Worm (Caenorhabditis elegans) whole organism, early embryonic: Measurements from ENCODE around the gene eef-1B.2.
A peak's percentile ranks its signal among the peaks of the same experiment; 100 is the strongest.

Source experiments
- B0310.2 ChIP-seq: sonication (generic microtip); optimal IDR thresholded peaks from 2 replicates; lab custom pipeline; 2016; ENCODE audit warnings: mild to moderate bottlenecking, missing genetic modification characterization, missing compliant biosample characterization
- F13C5.2 ChIP-seq: sonication (generic microtip); optimal IDR thresholded peaks from 2 replicates; lab custom pipeline; 2017; ENCODE audit warnings: mild to moderate bottlenecking, missing genetic modification characterization, inconsistent platforms, missing compliant biosample characterization
- aly-1 ChIP-seq: sonication (generic microtip); optimal IDR thresholded peaks from 2 replicates; lab custom pipeline; 2016; ENCODE audit warnings: missing genetic modification characterization, missing compliant biosample characterization
- ama-1 ChIP-seq: fragments of 150-350 bp; optimal IDR thresholded peaks from 2 replicates; lab custom pipeline; 2014
- ceh-13 ChIP-seq: fragments of 200-800 bp; sonication (Bioruptor generic); optimal IDR thresholded peaks from 2 replicates; lab custom pipeline; 2018; ENCODE audit warnings: mild to moderate bottlenecking, missing genetic modification characterization, missing compliant biosample characterization
- ceh-36 ChIP-seq: sonication (generic microtip); optimal IDR thresholded peaks from 2 replicates; lab custom pipeline; 2016; ENCODE audit warnings: missing genetic modification characterization, inconsistent platforms, missing compliant biosample characterization
- ets-7 ChIP-seq: sonication (generic microtip); optimal IDR thresholded peaks from 2 replicates; lab custom pipeline; 2016; ENCODE audit warnings: missing genotype, missing genetic modification characterization, missing compliant biosample characterization
- flt-1 ChIP-seq: fragments of 200-800 bp; sonication (Bioruptor generic); IDR thresholded peaks from 2 replicates; pipeline ENCODE4 v1.3.6; 2022; ENCODE audit warnings: missing genetic modification characterization, missing compliant biosample characterization
- hmbx-1 ChIP-seq: sonication (generic microtip); optimal IDR thresholded peaks from 2 replicates; lab custom pipeline; 2016; ENCODE audit warnings: mild to moderate bottlenecking, missing genetic modification characterization, missing compliant biosample characterization
- hmg-4 ChIP-seq: fragments of 200-800 bp; sonication (Bioruptor generic); optimal IDR thresholded peaks from 2 replicates; lab custom pipeline; 2018; ENCODE audit warnings: mild to moderate bottlenecking, missing genetic modification characterization, missing compliant biosample characterization
- hnd-1 ChIP-seq: sonication (generic microtip); optimal IDR thresholded peaks from 2 replicates; lab custom pipeline; 2016; ENCODE audit warnings: missing genetic modification characterization, missing compliant biosample characterization
- pes-1 ChIP-seq: fragments of 200-800 bp; sonication (Bioruptor generic); IDR thresholded peaks from 2 replicates; pipeline ENCODE4 v1.3.6; 2022; ENCODE audit warnings: missing genetic modification reagents, missing genetic modification characterization, missing compliant biosample characterization
- scrt-1 ChIP-seq: fragments of 200-800 bp; sonication (Bioruptor generic); IDR thresholded peaks from 2 replicates; pipeline ENCODE4 v1.3.6; 2022; ENCODE audit warnings: missing genetic modification characterization, missing compliant biosample characterization
- sea-1 ChIP-seq: fragments of 200-800 bp; sonication (Bioruptor generic); conservative IDR thresholded peaks from 2 replicates; pipeline ENCODE4 v1.3.6; 2022; ENCODE audit warnings: missing genetic modification characterization, missing compliant biosample characterization
- tbx-11 ChIP-seq: fragments of 200-800 bp; sonication (Bioruptor generic); IDR thresholded peaks from 2 replicates; pipeline ENCODE4 v1.3.6; 2022; ENCODE audit warnings: missing genetic modification characterization, missing compliant biosample characterization
- tbx-37 ChIP-seq: fragments of 200-800 bp; sonication (Bioruptor generic); conservative IDR thresholded peaks from 2 replicates; pipeline ENCODE4 v1.3.6; 2022; ENCODE audit warnings: missing genetic modification reagents, missing genetic modification characterization, missing compliant biosample characterization
- tra-4 ChIP-seq: sonication (generic microtip); optimal IDR thresholded peaks from 2 replicates; lab custom pipeline; 2017; ENCODE audit warnings: missing genetic modification characterization, missing compliant biosample characterization

Gene eef-1B.2

DNA sequence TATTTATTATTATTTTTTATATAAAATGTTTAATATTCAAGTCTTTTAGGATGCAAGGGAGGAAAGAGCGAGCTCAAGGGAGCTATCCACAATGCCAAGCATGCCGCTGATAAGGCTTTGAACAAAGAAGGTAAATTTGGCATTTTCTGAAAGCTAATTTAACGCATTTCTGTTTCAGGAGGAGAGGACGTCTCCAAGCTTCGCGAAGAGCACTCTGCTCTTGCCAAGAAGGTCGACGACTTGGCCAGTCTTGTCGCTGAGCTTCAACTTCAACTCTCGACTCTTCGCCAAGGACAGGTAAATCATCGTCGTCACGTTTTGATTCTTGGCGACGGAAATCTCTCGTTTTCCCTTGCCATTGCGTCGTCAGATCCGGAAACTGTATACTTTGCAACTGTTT lies 361 bp downstream of the eef-1B.2 start:
- TF ChIP-seq hmbx-1 (tag; lab: Kevin White, UChicago) (no peak), ama-1 (no peak), pes-1 (GFP tag; lab: Robert Waterston, UW) (no peak), flt-1 (GFP tag; lab: Robert Waterston, UW) (no peak), hmg-4 (GFP tag; lab: Kevin White, UChicago) (no peak), ceh-13 (no peak), sea-1 (GFP tag; lab: Robert Waterston, UW) (no peak), tbx-37 (GFP tag; lab: Robert Waterston, UW) (no peak), hnd-1 (tag; lab: Kevin White, UChicago) (no peak), aly-1 (tag; lab: Kevin White, UChicago) (no peak), scrt-1 (no peak), ets-7 (tag; lab: Kevin White, UChicago) (no peak), tra-4 (tag; lab: Kevin White, UChicago) (no peak), F13C5.2 (tag; lab: Kevin White, UChicago) (no peak), ceh-36 (tag; lab: Kevin White, UChicago) (no peak), B0310.2 (tag; lab: Kevin White, UChicago) (no peak), tbx-11 (GFP tag; lab: Robert Waterston, UW) (no peak)

DNA sequence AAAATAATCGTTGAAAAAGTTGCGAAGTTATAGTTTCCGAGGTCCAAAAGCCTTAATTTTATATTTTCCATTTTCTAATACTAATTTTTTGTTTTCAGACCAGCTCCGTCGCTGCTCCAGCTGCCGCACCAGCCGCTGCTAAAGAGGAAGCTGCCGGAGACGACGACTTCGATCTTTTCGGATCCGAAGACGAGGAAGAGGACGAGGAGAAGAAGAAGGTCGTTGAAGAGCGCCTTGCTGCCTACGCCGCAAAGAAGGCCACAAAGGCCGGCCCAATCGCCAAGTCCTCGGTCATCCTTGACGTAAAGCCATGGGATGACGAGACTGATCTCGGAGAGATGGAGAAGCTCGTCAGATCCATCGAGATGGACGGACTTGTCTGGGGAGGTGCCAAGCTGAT lies 1.7 kb downstream of the eef-1B.2 start:
- TF ChIP-seq ceh-36 (tag; lab: Kevin White, UChicago) (no peak), B0310.2 (tag; lab: Kevin White, UChicago) (no peak), scrt-1 (no peak), ceh-13 (no peak)

- TF ChIP-seq F13C5.2 (tag; lab: Kevin White, UChicago) (peak; percentile 46), pes-1 (GFP tag; lab: Robert Waterston, UW) (peak; percentile 17; the same call in 1 of the 2 replicates), hmg-4 (GFP tag; lab: Kevin White, UChicago) (peak; percentile 24), flt-1 (GFP tag; lab: Robert Waterston, UW) (no peak), tbx-11 (GFP tag; lab: Robert Waterston, UW) (no peak), sea-1 (GFP tag; lab: Robert Waterston, UW) (no peak), ama-1 (peak; percentile 31)
Measured at ce11 chrIV:15039477-15039876, 2.3 kb downstream of the eef-1B.2 start, which contains the start of gene hrpu-1. Gene hrpu-1, plus strand, starts transcription at chrIV:15039616.

DNA sequence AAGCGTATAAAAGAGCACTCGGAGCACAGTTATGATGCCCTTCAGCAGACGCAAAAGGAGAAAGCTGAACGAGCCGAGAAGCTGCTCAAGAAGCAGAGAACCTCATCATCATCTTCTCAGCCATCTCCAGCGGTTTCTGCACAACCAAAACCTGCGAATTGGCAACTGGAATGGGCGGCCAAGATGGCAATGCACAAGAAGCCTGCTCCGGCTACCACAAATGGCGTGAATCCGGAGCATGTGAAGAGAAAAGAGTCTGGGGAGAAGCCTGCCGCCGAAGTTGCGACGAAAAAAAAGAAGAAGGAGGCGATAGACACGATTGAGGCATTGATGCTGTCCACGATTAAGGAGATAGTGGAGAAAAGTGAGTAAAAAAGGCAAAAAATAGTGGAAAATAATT lies 4.0 kb downstream of the eef-1B.2 start:
- TF ChIP-seq aly-1 (tag; lab: Kevin White, UChicago) (no peak), tra-4 (tag; lab: Kevin White, UChicago) (no peak), scrt-1 (no peak), hmg-4 (GFP tag; lab: Kevin White, UChicago) (no peak)

ce11 chrIV:15042159-15042936 lies 5.2 kb downstream of the eef-1B.2 start:
- TF ChIP-seq hmg-4 (GFP tag; lab: Kevin White, UChicago) = no peak
- TF ChIP-seq aly-1 (tag; lab: Kevin White, UChicago) = no peak
- TF ChIP-seq sea-1 (GFP tag; lab: Robert Waterston, UW) = no peak
- peak; percentile 36 for TF ChIP-seq ama-1

DNA sequence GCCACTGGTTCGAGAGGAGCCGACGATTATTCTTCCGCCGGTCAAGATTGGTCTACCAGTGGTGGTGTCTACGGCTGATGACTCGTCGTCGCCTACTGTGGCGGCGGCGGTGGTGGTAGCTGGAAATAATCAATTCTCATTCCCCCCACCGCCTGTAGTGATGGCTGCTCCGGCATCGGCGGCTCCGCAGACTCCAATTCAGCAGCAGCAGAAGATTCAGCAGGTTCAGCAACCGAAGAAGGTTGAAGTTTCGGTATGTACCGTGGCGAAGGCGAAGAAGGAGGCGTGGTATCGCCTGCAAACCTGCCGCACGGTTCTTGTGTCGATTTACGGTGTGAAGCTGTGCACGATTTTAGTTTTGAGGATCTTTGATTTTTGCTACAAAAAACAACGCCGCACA lies 9.0 kb downstream of the eef-1B.2 start:
- TF ChIP-seq ets-7 (tag; lab: Kevin White, UChicago) (no peak), scrt-1 (no peak), B0310.2 (tag; lab: Kevin White, UChicago) (no peak), F13C5.2 (tag; lab: Kevin White, UChicago) (no peak), tra-4 (tag; lab: Kevin White, UChicago) (no peak), hmg-4 (GFP tag; lab: Kevin White, UChicago) (no peak), sea-1 (GFP tag; lab: Robert Waterston, UW) (no peak; the same call in 1 of the 2 replicates)

ce11 chrIV:15049288-15050094 lies 12.4 kb downstream of the eef-1B.2 start:
- no peak for TF ChIP-seq pes-1 (GFP tag; lab: Robert Waterston, UW)
- peak; percentile 91 for TF ChIP-seq ama-1

ce11 chrIV:15051045-15051444 lies 13.9 kb downstream of the eef-1B.2 start:
- TF ChIP-seq hmbx-1 (tag; lab: Kevin White, UChicago) (no peak), sea-1 (GFP tag; lab: Robert Waterston, UW) (no peak), tra-4 (tag; lab: Kevin White, UChicago) (no peak), hmg-4 (GFP tag; lab: Kevin White, UChicago) (no peak), ama-1 (no peak)
